Fruit fly (Drosophila melanogaster): ENCODE results near the gene CG10469.

The CG10469 gene

dm6 chr3L:6054803-6055202 is 38.3 kb downstream of the CG10469 start, which contains the start of gene tant (continued):
- TF ChIP-seq Atf6 (GFP tag; IDR thresholded peaks at IDR 0.05) (no peak), CG13894 (tag; optimal IDR thresholded peaks at IDR 0.05) (no peak), Pdp1 (GFP tag; optimal IDR thresholded peaks at IDR 0.05) (peak in 1 of 2 experiments; percentile 8), Hr39 (optimal IDR thresholded peaks at IDR 0.05) (no peak), CG8944 (GFP tag; optimal IDR thresholded peaks at IDR 0.05) (no peak), br (optimal IDR thresholded peaks at IDR 0.05) (no peak), ci (GFP tag; IDR thresholded peaks at IDR 0.05) (no peak), Hr3 (GFP tag; optimal IDR thresholded peaks at IDR 0.05) (peak; percentile 7), Ada2b (GFP tag; IDR thresholded peaks at IDR 0.05) (no peak), CG10543 (GFP tag; optimal IDR thresholded peaks at IDR 0.05) (no peak), gsb-n (tag; optimal IDR thresholded peaks at IDR 0.05) (no peak), Fer2 (tag; optimal IDR thresholded peaks at IDR 0.05) (no peak), Asciz (GFP tag; optimal IDR thresholded peaks at IDR 0.05) (no peak), CG12104 (GFP tag; optimal IDR thresholded peaks at IDR 0.05) (no peak), Doc3 (GFP tag; IDR thresholded peaks at IDR 0.05; ENCODE audit: partially characterized antibody) (peak; percentile 89), fu2 (GFP tag; optimal IDR thresholded peaks at IDR 0.05) (peak; percentile 7), CG1832 (GFP tag; optimal IDR thresholded peaks at IDR 0.05) (no peak), CG13287 (GFP tag; IDR thresholded peaks at IDR 0.05; ENCODE audit: partially characterized antibody) (peak; percentile 92), NfI (GFP tag; optimal IDR thresholded peaks at IDR 0.05) (no peak), zen2 (GFP tag; IDR thresholded peaks at IDR 0.05; ENCODE audit: partially characterized antibody) (peak; percentile 70; the same call in 1 of the 3 replicates), Kr (GFP tag; optimal IDR thresholded peaks at IDR 0.05) (no peak), vvl (GFP tag; IDR thresholded peaks at IDR 0.05) (no peak), CG3407 (GFP tag; optimal IDR thresholded peaks at IDR 0.05) (no peak), sug (tag; optimal IDR thresholded peaks at IDR 0.05) (peak; percentile 45), grn (GFP tag; optimal IDR thresholded peaks at IDR 0.05) (no peak), cwo (GFP tag; optimal IDR thresholded peaks at IDR 0.05) (no peak), nau (GFP tag; optimal IDR thresholded peaks at IDR 0.05) (no peak), CG31388 (GFP tag; optimal IDR thresholded peaks at IDR 0.05) (no peak), CG2875 (GFP tag; optimal IDR thresholded peaks at IDR 0.05) (no peak), D (optimal IDR thresholded peaks at IDR 0.05) (no peak), D (GFP tag; optimal IDR thresholded peaks at IDR 0.05) (no peak), Jarid2 (GFP tag; optimal IDR thresholded peaks at IDR 0.05) (peak; percentile 15), hkb (optimal IDR thresholded peaks at IDR 0.05) (peak; percentile 81), hkb (GFP tag; IDR thresholded peaks at IDR 0.05) (no peak), Six4 (GFP tag; optimal IDR thresholded peaks at IDR 0.05) (no peak), CG2712 (tag; optimal IDR thresholded peaks at IDR 0.05) (peak; percentile 22), CG7928 (GFP tag; optimal IDR thresholded peaks at IDR 0.05) (no peak), dm (GFP tag; optimal IDR thresholded peaks at IDR 0.05) (peak; percentile 27), CG18599 (GFP tag; optimal IDR thresholded peaks at IDR 0.05) (no peak), Taf1 (GFP tag; IDR thresholded peaks at IDR 0.05) (no peak), B-H2 (GFP tag; optimal IDR thresholded peaks at IDR 0.05) (no peak), stwl (tag; optimal IDR thresholded peaks at IDR 0.05) (peak; percentile 58), CG30403 (GFP tag; optimal IDR thresholded peaks at IDR 0.05) (peak; percentile 6), ems (GFP tag; optimal IDR thresholded peaks at IDR 0.05) (no peak), so (GFP tag; IDR thresholded peaks at IDR 0.05) (no peak), Dfd (GFP tag; optimal IDR thresholded peaks at IDR 0.05) (no peak), trem (tag; optimal IDR thresholded peaks at IDR 0.05) (peak; percentile 96), ERR (GFP tag; optimal IDR thresholded peaks at IDR 0.05) (no peak), CG13775 (GFP tag; optimal IDR thresholded peaks at IDR 0.05) (no peak), Fer1 (GFP tag; optimal IDR thresholded peaks at IDR 0.05) (no peak), Opbp (GFP tag; IDR thresholded peaks at IDR 0.05; ENCODE audit: partially characterized antibody) (peak; percentile 90), tx (GFP tag; optimal IDR thresholded peaks at IDR 0.05) (no peak)
